Fruit fly (Drosophila melanogaster) whole organism, adult: Measurements from ENCODE around the gene wda.
A peak's percentile ranks its signal among the peaks of the same experiment; 100 is the strongest.

Source experiments
- CG11617 ChIP-seq: fragments of 200-800 bp; sonication (Bioruptor generic); optimal IDR thresholded peaks from 2 replicates; lab custom pipeline; 2017; ENCODE audit warnings: mild to moderate bottlenecking, missing biosample characterization, missing genetic modification reagents, missing genetic modification characterization
- CG12768 ChIP-seq: fragments of 200-800 bp; sonication (Bioruptor generic); optimal IDR thresholded peaks from 2 replicates; lab custom pipeline; 2017; ENCODE audit warnings: missing biosample characterization, missing genetic modification characterization, mild to moderate bottlenecking, moderate library complexity, missing genetic modification reagents
- CG14711 ChIP-seq: fragments of 200-800 bp; sonication (Bioruptor generic); optimal IDR thresholded peaks from 2 replicates; lab custom pipeline; 2018; ENCODE audit warnings: missing biosample characterization, mild to moderate bottlenecking, missing genetic modification characterization, moderate library complexity
- CG1620 ChIP-seq: fragments of 200-800 bp; sonication (Bioruptor generic); optimal IDR thresholded peaks from 2 replicates; lab custom pipeline; 2016; ENCODE audit warnings: missing biosample characterization, missing genetic modification characterization
- CG33017 ChIP-seq: fragments of 200-800 bp; sonication (Bioruptor generic); optimal IDR thresholded peaks from 2 replicates; lab custom pipeline; 2018; ENCODE audit warnings: missing biosample characterization, mild to moderate bottlenecking, missing genetic modification characterization, moderate library complexity
- CG5204 ChIP-seq: fragments of 200-800 bp; sonication (Bioruptor generic); optimal IDR thresholded peaks from 2 replicates; lab custom pipeline; 2016; ENCODE audit warnings: missing biosample characterization, missing genetic modification characterization
- CG7045 ChIP-seq: fragments of 200-800 bp; sonication (Bioruptor generic); optimal IDR thresholded peaks from 2 replicates; lab custom pipeline; 2017; ENCODE audit warnings: missing biosample characterization, mild to moderate bottlenecking, missing genetic modification characterization
- CG7101 ChIP-seq: fragments of 200-800 bp; sonication (Bioruptor generic); optimal IDR thresholded peaks from 2 replicates; lab custom pipeline; 2018; ENCODE audit warnings: missing biosample characterization, mild to moderate bottlenecking, missing genetic modification characterization, moderate library complexity
- Clk ChIP-seq: fragments of 200-800 bp; sonication (Bioruptor generic); optimal IDR thresholded peaks from 2 replicates; lab custom pipeline; 2017; ENCODE audit warnings: missing biosample characterization, missing genetic modification characterization
- Crg-1 ChIP-seq: fragments of 200-800 bp; sonication (Bioruptor generic); optimal IDR thresholded peaks from 2 replicates; lab custom pipeline; 2016; ENCODE audit warnings: missing biosample characterization, missing genetic modification characterization
- Hr96 ChIP-seq: fragments of 200-800 bp; sonication (Bioruptor generic); optimal IDR thresholded peaks from 2 replicates; lab custom pipeline; 2016; ENCODE audit warnings: missing biosample characterization, missing genetic modification characterization
- Mnt ChIP-seq: fragments of 200-800 bp; sonication (Bioruptor generic); optimal IDR thresholded peaks from 2 replicates; lab custom pipeline; 2016; ENCODE audit warnings: missing biosample characterization, mild to moderate bottlenecking, missing genetic modification characterization
- bab1 ChIP-seq: fragments of 200-800 bp; sonication (Bioruptor generic); optimal IDR thresholded peaks from 3 replicates; lab custom pipeline; 2019; ENCODE audit warnings: missing biosample characterization, mild to moderate bottlenecking, missing genetic modification characterization, moderate library complexity
- cic ChIP-seq: fragments of 200-800 bp; sonication (Bioruptor generic); optimal IDR thresholded peaks from 2 replicates; lab custom pipeline; 2017; ENCODE audit warnings: missing biosample characterization, mild to moderate bottlenecking, missing genetic modification characterization, moderate library complexity
- cnc ChIP-seq, 2 experiments: fragments of >200 bp; optimal IDR thresholded peaks; 2 replicates each; lab custom pipeline; 2017
- kay ChIP-seq: fragments of 200-800 bp; sonication (Bioruptor generic); peaks from one replicate; lab custom pipeline; 2016; ENCODE audit warnings: missing biosample characterization, missing genetic modification characterization, borderline replicate concordance
- pad ChIP-seq: fragments of 200-800 bp; sonication (Bioruptor generic); optimal IDR thresholded peaks from 3 replicates; lab custom pipeline; 2017; ENCODE audit warnings: missing biosample characterization, missing genetic modification characterization, mild to moderate bottlenecking, moderate library complexity, missing genetic modification reagents
- tj ChIP-seq: fragments of 200-800 bp; sonication (Bioruptor generic); optimal IDR thresholded peaks from 3 replicates; lab custom pipeline; 2017; ENCODE audit warnings: missing biosample characterization, mild to moderate bottlenecking, missing genetic modification characterization, moderate library complexity
- toe ChIP-seq: fragments of 200-800 bp; sonication (Bioruptor generic); optimal IDR thresholded peaks from 2 replicates; lab custom pipeline; 2016; ENCODE audit warnings: missing biosample characterization, missing genetic modification characterization

wda gene

DNA sequence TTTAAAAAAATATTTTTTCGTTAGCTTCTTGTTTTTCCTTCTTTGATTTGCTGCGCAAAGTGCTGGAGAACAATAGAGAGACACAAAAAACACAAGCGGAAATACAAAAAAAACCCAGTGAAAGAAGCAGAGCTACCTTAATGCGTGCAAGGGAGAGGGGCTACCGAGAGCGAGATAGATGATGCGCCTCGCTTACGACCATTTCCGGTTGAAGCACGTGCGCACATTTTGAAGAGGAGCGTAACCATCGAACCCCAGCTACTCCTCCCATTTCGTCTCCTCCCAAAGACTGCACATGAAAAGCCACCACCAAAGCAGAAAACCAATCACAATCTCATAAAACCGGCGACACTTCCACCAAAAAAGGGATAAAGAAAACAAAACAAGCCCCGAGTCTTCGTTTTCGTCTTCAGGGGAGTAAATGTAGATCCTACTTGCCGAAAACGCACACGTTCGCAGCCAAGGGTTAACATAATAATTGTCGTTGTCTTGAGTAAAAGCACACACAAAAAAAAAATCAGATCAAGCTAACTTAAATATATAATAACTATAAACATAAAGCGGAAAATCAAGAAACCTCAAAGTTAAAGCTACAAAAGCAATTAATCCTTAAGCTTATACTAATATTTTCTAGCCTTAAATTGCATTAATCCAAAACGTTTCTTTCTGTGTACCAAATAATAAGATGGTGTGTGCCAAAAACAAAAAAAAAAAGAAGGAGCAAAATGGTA is 39.4 kb upstream of the wda start:
- TF ChIP-seq Mnt (no peak), CG11617 (GFP tag; lab: Kevin White, UChicago) (no peak), kay (GFP tag; lab: Kevin White, UChicago) (peak; percentile 36), toe (GFP tag; lab: Kevin White, UChicago) (no peak)

DNA sequence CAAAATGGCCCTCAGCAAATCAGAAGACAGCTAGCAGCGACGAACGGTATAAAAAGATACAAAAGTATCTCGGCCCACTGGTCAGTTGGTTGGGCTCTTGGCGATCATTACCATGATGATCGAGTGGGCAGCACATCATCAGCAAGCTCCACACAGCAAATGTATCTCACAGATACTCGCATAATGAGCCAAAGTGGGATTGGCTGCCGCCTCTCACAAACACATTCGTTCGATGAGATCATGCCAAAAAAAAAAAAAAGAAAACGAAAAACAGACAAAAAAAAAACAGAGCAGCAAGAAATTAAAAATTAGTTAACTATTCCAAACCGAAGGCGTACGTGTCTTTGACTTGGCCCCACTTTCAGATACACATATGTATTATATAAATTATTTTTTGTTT is 38.3 kb upstream of the wda start:
- TF ChIP-seq Clk (GFP tag; lab: Kevin White, UChicago) (no peak), CG12768 (no peak), kay (GFP tag; lab: Kevin White, UChicago) (no peak), CG11617 (GFP tag; lab: Kevin White, UChicago) (no peak)

DNA sequence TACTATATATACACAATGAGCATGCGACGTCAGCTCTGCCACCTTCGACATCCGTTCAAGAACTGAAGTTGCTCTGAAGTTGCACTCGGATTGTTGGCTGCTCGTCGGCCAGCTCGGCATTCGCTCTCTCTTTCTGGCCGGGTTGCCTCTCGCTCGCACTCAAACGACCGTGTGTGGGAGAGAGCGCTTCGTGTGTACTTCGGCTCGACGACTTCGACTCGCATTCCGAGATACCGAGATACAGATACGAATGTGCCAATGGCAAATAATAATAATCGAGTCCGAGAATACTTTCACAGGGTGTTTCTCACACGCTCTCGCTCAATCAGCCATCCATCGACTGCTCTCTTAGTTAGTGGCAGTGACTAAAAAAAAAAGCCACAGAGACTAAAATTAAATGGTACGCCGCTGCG is 37.5 kb upstream of the wda start:
- no peak for TF ChIP-seq Clk (GFP tag; lab: Kevin White, UChicago)
- TF ChIP-seq tj (GFP tag; lab: Kevin White, UChicago), result peak; percentile 28
- TF ChIP-seq Hr96, result peak; percentile 37
- no peak for TF ChIP-seq CG7045 (GFP tag; lab: Kevin White, UChicago)
- TF ChIP-seq CG7101, result peak; percentile 15
- no peak for TF ChIP-seq CG1620 (GFP tag; lab: Kevin White, UChicago)
- TF ChIP-seq cic (GFP tag; lab: Kevin White, UChicago), result peak; percentile 56
- TF ChIP-seq CG33017, result peak; percentile 8
- TF ChIP-seq Crg-1 (GFP tag; lab: Kevin White, UChicago), result no peak
- peak; percentile 24 for TF ChIP-seq Mnt
- no peak for TF ChIP-seq kay (GFP tag; lab: Kevin White, UChicago)
- peak; percentile 6 for TF ChIP-seq toe (GFP tag; lab: Kevin White, UChicago)

DNA sequence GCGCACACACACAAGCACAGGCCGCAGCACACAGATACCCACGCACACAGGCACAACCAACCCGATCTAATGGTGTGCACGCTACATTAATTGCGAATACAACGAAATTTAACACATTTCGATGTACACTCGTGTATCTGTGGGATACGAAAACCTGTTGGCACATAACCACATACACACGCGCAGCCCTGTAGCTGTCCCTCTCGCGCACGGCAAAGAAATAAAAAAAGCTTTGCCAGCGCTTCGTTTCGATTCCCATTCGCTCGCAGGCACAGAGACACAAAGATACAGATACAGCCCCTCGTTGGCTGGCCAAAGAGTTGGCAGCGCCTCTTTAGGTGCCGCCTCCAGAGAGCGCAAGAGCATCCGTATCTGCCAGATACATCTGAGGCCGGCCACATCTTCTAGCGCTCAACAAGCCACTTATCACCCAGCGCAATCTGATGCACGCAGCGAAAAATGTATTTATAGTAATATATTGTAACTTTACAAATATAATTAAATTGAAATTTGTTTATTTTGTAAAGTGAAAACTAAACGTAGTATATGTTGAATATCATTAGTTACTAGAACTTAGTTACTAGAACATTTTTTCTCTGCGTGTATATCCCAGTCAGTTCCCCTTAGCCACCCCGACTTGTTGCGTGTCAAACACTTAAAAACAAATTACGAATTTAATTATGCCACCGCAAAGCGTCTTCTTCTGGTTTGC is 35.3 kb upstream of the wda start:
- peak; percentile 91 for TF ChIP-seq tj (GFP tag; lab: Kevin White, UChicago)
- TF ChIP-seq CG1620 (GFP tag; lab: Kevin White, UChicago), result no peak
- TF ChIP-seq Clk (GFP tag; lab: Kevin White, UChicago), result no peak
- TF ChIP-seq CG14711 (tag; lab: Kevin White, UChicago), result no peak
- no peak for TF ChIP-seq CG11617 (GFP tag; lab: Kevin White, UChicago)
- peak; percentile 4 for TF ChIP-seq CG33017
- no peak for TF ChIP-seq bab1
- no peak for TF ChIP-seq kay (GFP tag; lab: Kevin White, UChicago)
- no peak for TF ChIP-seq Mnt
- TF ChIP-seq cic (GFP tag; lab: Kevin White, UChicago), result peak; percentile 21
- TF ChIP-seq CG7101, result no peak
- TF ChIP-seq Hr96, result no peak
- peak; percentile 4 for TF ChIP-seq toe (GFP tag; lab: Kevin White, UChicago)
- no peak for TF ChIP-seq Crg-1 (GFP tag; lab: Kevin White, UChicago)
- no peak for TF ChIP-seq CG12768

DNA sequence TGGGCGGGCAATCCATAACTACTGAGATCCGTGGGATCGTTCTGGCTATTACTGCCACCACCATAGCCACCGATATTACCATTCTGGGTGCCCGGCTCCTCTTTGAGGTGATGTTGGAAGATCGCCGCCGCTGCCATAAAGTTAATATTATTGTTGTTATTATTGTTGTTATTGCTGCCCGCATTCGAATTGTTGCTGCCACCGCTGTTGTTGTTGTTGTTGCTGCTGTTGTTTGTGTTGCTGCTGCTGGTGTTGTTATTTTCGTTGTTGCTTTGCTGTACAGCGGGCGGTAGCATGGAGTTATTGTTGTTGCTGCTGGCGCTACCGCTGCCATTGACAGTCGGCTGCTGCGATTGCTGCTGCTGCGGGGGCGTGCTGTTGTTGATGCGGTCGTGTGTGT is 34.4 kb upstream of the wda start:
- no peak for TF ChIP-seq cic (GFP tag; lab: Kevin White, UChicago)
- TF ChIP-seq bab1, result no peak
- no peak for TF ChIP-seq CG1620 (GFP tag; lab: Kevin White, UChicago)
- no peak for TF ChIP-seq toe (GFP tag; lab: Kevin White, UChicago)
- TF ChIP-seq kay (GFP tag; lab: Kevin White, UChicago), result no peak
- TF ChIP-seq Mnt, result no peak
- no peak for TF ChIP-seq CG11617 (GFP tag; lab: Kevin White, UChicago)
- no peak for TF ChIP-seq pad (GFP tag; lab: Kevin White, UChicago)
- no peak for TF ChIP-seq CG12768
- TF ChIP-seq Clk (GFP tag; lab: Kevin White, UChicago), result no peak
- TF ChIP-seq CG14711 (tag; lab: Kevin White, UChicago), result no peak
- no peak for TF ChIP-seq CG33017

DNA sequence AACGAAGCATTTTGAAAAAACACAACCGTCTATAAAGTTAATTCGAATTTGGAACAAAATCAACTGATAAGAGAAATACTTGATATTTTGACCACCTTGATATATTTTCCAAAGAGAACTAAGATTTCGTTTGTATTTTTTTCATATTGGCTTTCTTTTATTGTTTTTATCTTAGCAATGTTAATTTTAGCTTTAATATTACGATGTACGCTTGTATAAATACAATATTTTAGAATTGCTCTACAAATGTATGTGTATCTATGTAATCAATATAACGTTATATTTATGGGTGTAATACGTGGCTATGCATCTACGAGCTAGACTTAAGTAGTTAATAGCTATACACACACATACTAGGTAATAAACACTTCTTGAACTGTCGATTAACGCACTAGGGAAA is 32.2 kb upstream of the wda start, which contains the start of gene bb8:
TSS of gene bb8 (minus strand) at position 101 of the 400 bp plus-strand sequence.
- TF ChIP-seq Mnt (no peak), bab1 (no peak), CG5204 (GFP tag; lab: Kevin White, UChicago) (no peak)

DNA sequence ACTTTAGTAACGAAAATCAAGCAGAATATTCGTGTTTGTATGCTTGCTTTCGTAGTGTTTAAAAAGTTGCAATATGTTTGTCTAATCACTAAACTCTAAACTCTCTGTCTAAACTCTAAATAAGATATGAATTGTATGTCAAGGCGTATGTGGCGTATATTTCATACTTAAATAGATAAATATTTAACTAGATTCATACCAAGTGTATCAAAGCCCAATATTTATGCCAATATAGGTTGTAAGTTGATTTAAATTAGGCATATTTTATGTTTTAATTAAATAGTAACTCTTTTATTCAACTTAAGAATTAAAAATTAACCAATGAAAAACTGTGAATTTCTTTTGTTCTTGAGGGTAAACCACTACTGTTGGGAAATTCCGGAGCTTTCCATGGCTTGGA is 30.1 kb upstream of the wda start, which contains the start of gene wam:
TSS of gene wam (minus strand) at position 101 of the 400 bp plus-strand sequence.
- no peak for TF ChIP-seq pad (GFP tag; lab: Kevin White, UChicago)
- TF ChIP-seq CG14711 (tag; lab: Kevin White, UChicago), result no peak
- no peak for TF ChIP-seq tj (GFP tag; lab: Kevin White, UChicago)
- TF ChIP-seq kay (GFP tag; lab: Kevin White, UChicago), result no peak
- no peak for TF ChIP-seq cnc (optimal IDR thresholded peaks at IDR 0.05; lab: Kevin White, UChicago)
- no peak for TF ChIP-seq CG12768
- TF ChIP-seq Clk (GFP tag; lab: Kevin White, UChicago), result no peak
- no peak for TF ChIP-seq Hr96
- no peak for TF ChIP-seq bab1
- TF ChIP-seq CG7045 (GFP tag; lab: Kevin White, UChicago), result no peak
- TF ChIP-seq CG1620 (GFP tag; lab: Kevin White, UChicago), result no peak
- TF ChIP-seq Mnt, result no peak
- no peak for TF ChIP-seq cic (GFP tag; lab: Kevin White, UChicago)
- no peak for TF ChIP-seq CG33017
